Fruit fly (Drosophila melanogaster): ENCODE results near the gene simj.

dm6 chr3L:10709132-10709531, 44.6 kb downstream of the simj start:
- TF ChIP-seq CTCF (optimal IDR thresholded peaks at IDR 0.05) (no peak), CG8478 (optimal IDR thresholded peaks at IDR 0.05) (no peak)
